Fruit fly (Drosophila melanogaster) whole organism, embryonic: ENCODE measurements around the gene Gem3.

Experiments
- Abd-B ChIP-seq: fragments of 200-800 bp; sonication (Bioruptor generic); optimal IDR thresholded peaks from 2 replicates; lab custom pipeline; 2018; ENCODE audit warnings: missing biosample characterization, mild to moderate bottlenecking, missing genetic modification characterization, moderate library complexity
- Atf6 ChIP-seq: fragments of 200-800 bp; sonication (Bioruptor generic); IDR thresholded peaks from 2 replicates; pipeline ENCODE4 v1.3.6; 2022; ENCODE audit warnings: missing biosample characterization, missing genetic modification characterization
- Awh ChIP-seq: fragments of 200-800 bp; sonication (Bioruptor generic); IDR thresholded peaks from 2 replicates; pipeline ENCODE4, ENCODE4 v1.3.6; 2022; ENCODE audit warnings: missing biosample characterization, missing genetic modification characterization
- Bteb2 ChIP-seq: fragments of 200-800 bp; sonication (Bioruptor generic); optimal IDR thresholded peaks from 2 replicates; lab custom pipeline; 2016; ENCODE audit warnings: missing biosample characterization, missing genetic modification characterization
- CG10267 ChIP-seq: fragments of 200-800 bp; sonication (Bioruptor generic); optimal IDR thresholded peaks from 2 replicates; lab custom pipeline; 2018; ENCODE audit warnings: missing biosample characterization, mild to moderate bottlenecking, missing genetic modification characterization, moderate library complexity
- CG10654 ChIP-seq: fragments of 200-800 bp; sonication (Bioruptor generic); optimal IDR thresholded peaks from 2 replicates; lab custom pipeline; 2016; ENCODE audit warnings: missing biosample characterization, missing genetic modification characterization
- CG12155 ChIP-seq: fragments of 200-800 bp; sonication (Bioruptor generic); optimal IDR thresholded peaks from 3 replicates; lab custom pipeline; 2016; ENCODE audit warnings: missing biosample characterization, missing genetic modification characterization
- CG12942 ChIP-seq: fragments of 200-800 bp; sonication (Bioruptor generic); optimal IDR thresholded peaks from 3 replicates; lab custom pipeline; 2016; ENCODE audit warnings: missing biosample characterization, missing genetic modification characterization
- CG13775 ChIP-seq: fragments of 200-800 bp; sonication (Bioruptor generic); optimal IDR thresholded peaks from 3 replicates; lab custom pipeline; 2017; ENCODE audit warnings: missing biosample characterization, mild to moderate bottlenecking, missing genetic modification characterization
- CG16863 ChIP-seq: fragments of 200-800 bp; sonication (Bioruptor generic); optimal IDR thresholded peaks from 3 replicates; lab custom pipeline; 2016; ENCODE audit warnings: missing biosample characterization, missing genetic modification characterization
- CG17328 ChIP-seq: fragments of 200-800 bp; sonication (Bioruptor generic); IDR thresholded peaks from 2 replicates; pipeline ENCODE4 v1.3.6; 2022; ENCODE audit warnings: missing biosample characterization, missing genetic modification characterization
- CG30403 ChIP-seq: fragments of 200-800 bp; sonication (Bioruptor generic); optimal IDR thresholded peaks from 3 replicates; lab custom pipeline; 2016; ENCODE audit warnings: missing biosample characterization, missing genetic modification characterization
- CG3163 ChIP-seq: fragments of 200-800 bp; sonication (Bioruptor generic); optimal IDR thresholded peaks from 3 replicates; lab custom pipeline; 2016; ENCODE audit warnings: missing biosample characterization, missing genetic modification characterization
- CG4404 ChIP-seq: fragments of 200-800 bp; sonication (Bioruptor generic); IDR thresholded peaks from 2 replicates; pipeline ENCODE4 v1.3.6; 2022; ENCODE audit warnings: missing biosample characterization, missing genetic modification characterization
- CG6654 ChIP-seq: fragments of 200-800 bp; sonication (Bioruptor generic); optimal IDR thresholded peaks from 2 replicates; lab custom pipeline; 2017; ENCODE audit warnings: missing biosample characterization, mild to moderate bottlenecking, missing genetic modification characterization
- CG7928 ChIP-seq: fragments of 200-800 bp; sonication (Bioruptor generic); optimal IDR thresholded peaks from 2 replicates; lab custom pipeline; 2017; ENCODE audit warnings: missing biosample characterization, mild to moderate bottlenecking, missing genetic modification characterization
- CG7963 ChIP-seq: fragments of 200-800 bp; sonication (Bioruptor generic); IDR thresholded peaks from 3 replicates; pipeline ENCODE4 v1.3.6; 2022; ENCODE audit warnings: missing biosample characterization, missing genetic modification characterization; ENCODE audit not compliant: partially characterized antibody
- CG9797 ChIP-seq: fragments of 200-800 bp; sonication (Bioruptor generic); optimal IDR thresholded peaks from 3 replicates; lab custom pipeline; 2018; ENCODE audit warnings: missing biosample characterization, mild to moderate bottlenecking, missing genetic modification characterization
- CkIIα-i1 ChIP-seq: fragments of 200-800 bp; sonication (Bioruptor generic); IDR thresholded peaks from 2 replicates; pipeline ENCODE4 v1.3.6; 2022; ENCODE audit warnings: missing biosample characterization, missing genetic modification characterization
- Fer2 ChIP-seq: fragments of 200-800 bp; sonication (Bioruptor generic); optimal IDR thresholded peaks from 2 replicates; lab custom pipeline; 2018; ENCODE audit warnings: missing biosample characterization, mild to moderate bottlenecking, missing genetic modification characterization, moderate library complexity
- HLH4C ChIP-seq: fragments of 200-800 bp; sonication (Bioruptor generic); IDR thresholded peaks from 3 replicates; pipeline ENCODE4 v1.3.6; 2022; ENCODE audit warnings: missing biosample characterization, missing genetic modification characterization; ENCODE audit not compliant: partially characterized antibody
- HmgZ ChIP-seq: fragments of 200-800 bp; sonication (Bioruptor generic); optimal IDR thresholded peaks from 2 replicates; lab custom pipeline; 2018; ENCODE audit warnings: missing biosample characterization, mild to moderate bottlenecking, missing genetic modification characterization
- Lim3 ChIP-seq: fragments of 200-800 bp; sonication (Bioruptor generic); IDR thresholded peaks from 2 replicates; pipeline ENCODE4 v1.3.6; 2022; ENCODE audit warnings: missing biosample characterization, missing genetic modification characterization
- MTF-1 ChIP-seq: fragments of 200-800 bp; sonication (Bioruptor generic); optimal IDR thresholded peaks from 2 replicates; lab custom pipeline; 2018; ENCODE audit warnings: missing biosample characterization, mild to moderate bottlenecking, missing genetic modification characterization, borderline replicate concordance
- NFAT ChIP-seq: fragments of 200-800 bp; sonication (Bioruptor generic); IDR thresholded peaks from 2 replicates; pipeline ENCODE4 v1.3.6; 2022; ENCODE audit warnings: missing biosample characterization, missing genetic modification characterization
- Side ChIP-seq: fragments of 200-800 bp; sonication (Bioruptor generic); optimal IDR thresholded peaks from 2 replicates; lab custom pipeline; 2016; ENCODE audit warnings: missing biosample characterization, missing genetic modification characterization
- Spps ChIP-seq: fragments of 200-800 bp; sonication (Bioruptor generic); optimal IDR thresholded peaks from 2 replicates; lab custom pipeline; 2018; ENCODE audit warnings: missing biosample characterization, mild to moderate bottlenecking, missing genetic modification characterization
- Taf1 ChIP-seq: fragments of 200-800 bp; sonication (Bioruptor generic); IDR thresholded peaks from 2 replicates; pipeline ENCODE4 v1.3.6; 2022; ENCODE audit warnings: missing biosample characterization, missing genetic modification characterization
- Xrp1 ChIP-seq: fragments of 200-800 bp; sonication (Bioruptor generic); IDR thresholded peaks from 2 replicates; pipeline ENCODE4 v1.3.6; 2022; ENCODE audit warnings: missing biosample characterization, missing genetic modification characterization
- caup ChIP-seq: fragments of 200-800 bp; sonication (Bioruptor generic); optimal IDR thresholded peaks from 3 replicates; lab custom pipeline; 2017; ENCODE audit warnings: missing biosample characterization, mild to moderate bottlenecking, missing genetic modification characterization, moderate library complexity; ENCODE audit not compliant: severe bottlenecking
- chinmo ChIP-seq: fragments of 200-800 bp; sonication (Bioruptor generic); IDR thresholded peaks from 4 replicates; pipeline ENCODE4 v1.3.6; 2022; ENCODE audit warnings: missing biosample characterization, missing genetic modification characterization; ENCODE audit not compliant: partially characterized antibody
- danr ChIP-seq: fragments of 200-800 bp; sonication (Bioruptor generic); IDR thresholded peaks from 2 replicates; pipeline ENCODE4 v1.3.6; 2022; ENCODE audit warnings: missing biosample characterization, missing genetic modification characterization
- ems ChIP-seq: fragments of 200-800 bp; sonication (Bioruptor generic); optimal IDR thresholded peaks from 3 replicates; lab custom pipeline; 2016; ENCODE audit warnings: missing biosample characterization, missing genetic modification characterization
- eve ChIP-seq, 2 experiments: fragments of >200 bp; optimal IDR thresholded peaks; 2 replicates each; lab custom pipeline; 2017; ENCODE audit warnings: missing biosample characterization in 2 of 2, missing genetic modification characterization in 2 of 2
- ewg ChIP-seq: fragments of 200-800 bp; sonication (Bioruptor generic); optimal IDR thresholded peaks from 3 replicates; lab custom pipeline; 2017; ENCODE audit warnings: mild to moderate bottlenecking, missing biosample characterization, missing genetic modification reagents, missing genetic modification characterization
- eyg ChIP-seq: fragments of 200-800 bp; sonication (Bioruptor generic); optimal IDR thresholded peaks from 3 replicates; lab custom pipeline; 2016; ENCODE audit warnings: missing biosample characterization, missing genetic modification characterization
- fd96Cb ChIP-seq: fragments of 200-800 bp; sonication (Bioruptor generic); optimal IDR thresholded peaks from 2 replicates; lab custom pipeline; 2018; ENCODE audit warnings: missing biosample characterization, mild to moderate bottlenecking, missing genetic modification characterization, moderate library complexity
- gfzf ChIP-seq: fragments of 200-800 bp; sonication (Bioruptor generic); optimal IDR thresholded peaks from 2 replicates; lab custom pipeline; 2016; ENCODE audit warnings: missing biosample characterization, mild to moderate bottlenecking, missing genetic modification characterization, moderate library complexity
- h ChIP-seq: fragments of >200 bp; optimal IDR thresholded peaks from 2 replicates; lab custom pipeline; 2017
- kay ChIP-seq: fragments of 200-800 bp; sonication (Bioruptor generic); optimal IDR thresholded peaks from 2 replicates; lab custom pipeline; 2016; ENCODE audit warnings: missing biosample characterization, missing genetic modification characterization
- knrl ChIP-seq: fragments of 200-800 bp; sonication (Bioruptor generic); IDR thresholded peaks from 3 replicates; pipeline ENCODE4 v1.3.6; 2022; ENCODE audit warnings: missing biosample characterization, missing genetic modification characterization; ENCODE audit not compliant: partially characterized antibody
- nerfin-1 ChIP-seq: fragments of 200-800 bp; sonication (Bioruptor generic); optimal IDR thresholded peaks from 3 replicates; lab custom pipeline; 2019; ENCODE audit warnings: missing biosample characterization, mild to moderate bottlenecking, missing genetic modification characterization, moderate library complexity
- nom ChIP-seq: fragments of 200-800 bp; sonication (Bioruptor generic); optimal IDR thresholded peaks from 2 replicates; lab custom pipeline; 2017; ENCODE audit warnings: missing biosample characterization, missing genetic modification characterization, mild to moderate bottlenecking, moderate library complexity, missing genetic modification reagents
- onecut ChIP-seq: fragments of 200-800 bp; sonication (Bioruptor generic); IDR thresholded peaks from 2 replicates; pipeline ENCODE4 v1.3.6; 2022; ENCODE audit warnings: missing biosample characterization, missing genetic modification characterization
- otp ChIP-seq: fragments of 200-800 bp; sonication (Bioruptor generic); IDR thresholded peaks from 3 replicates; pipeline ENCODE4, ENCODE4 v1.3.6; 2022; ENCODE audit warnings: missing biosample characterization, missing genetic modification characterization
- p53 ChIP-seq: fragments of 200-800 bp; sonication (Bioruptor generic); optimal IDR thresholded peaks from 2 replicates; lab custom pipeline; 2016; ENCODE audit warnings: missing biosample characterization, missing genetic modification characterization
- pita ChIP-seq: fragments of 200-800 bp; sonication (Bioruptor generic); optimal IDR thresholded peaks from 2 replicates; lab custom pipeline; 2017; ENCODE audit warnings: missing biosample characterization, mild to moderate bottlenecking, missing genetic modification characterization
- ro ChIP-seq: fragments of 200-800 bp; sonication (Bioruptor generic); IDR thresholded peaks from 2 replicates; pipeline ENCODE4 v1.3.6; 2022; ENCODE audit warnings: missing biosample characterization, missing genetic modification characterization
- sens ChIP-seq: fragments of 200-800 bp; sonication (Bioruptor generic); peaks from one replicate; lab custom pipeline; 2016; ENCODE audit warnings: missing biosample characterization, missing genetic modification characterization
- slbo ChIP-seq: fragments of 200-800 bp; sonication (Bioruptor generic); IDR thresholded peaks from 2 replicates; pipeline ENCODE4 v1.3.6; 2022; ENCODE audit warnings: missing biosample characterization, missing genetic modification characterization
- tup ChIP-seq: fragments of 200-800 bp; sonication (Bioruptor generic); optimal IDR thresholded peaks from 2 replicates; lab custom pipeline; 2016; ENCODE audit warnings: missing biosample characterization, mild to moderate bottlenecking, missing genetic modification characterization, moderate library complexity
- twi ChIP-seq: fragments of 200-800 bp; optimal IDR thresholded peaks from 2 replicates; lab custom pipeline; 2019; ENCODE audit warnings: missing biosample characterization, mild to moderate bottlenecking, missing genetic modification characterization, moderate library complexity
- zf30C ChIP-seq: fragments of 200-800 bp; sonication (Bioruptor generic); optimal IDR thresholded peaks from 3 replicates; lab custom pipeline; 2018; ENCODE audit warnings: missing biosample characterization, mild to moderate bottlenecking, missing genetic modification characterization
- zfh2 ChIP-seq: fragments of 200-800 bp; sonication (Bioruptor generic); optimal IDR thresholded peaks from 2 replicates; lab custom pipeline; 2016; ENCODE audit warnings: missing biosample characterization, missing genetic modification characterization

Gem3 gene

DNA sequence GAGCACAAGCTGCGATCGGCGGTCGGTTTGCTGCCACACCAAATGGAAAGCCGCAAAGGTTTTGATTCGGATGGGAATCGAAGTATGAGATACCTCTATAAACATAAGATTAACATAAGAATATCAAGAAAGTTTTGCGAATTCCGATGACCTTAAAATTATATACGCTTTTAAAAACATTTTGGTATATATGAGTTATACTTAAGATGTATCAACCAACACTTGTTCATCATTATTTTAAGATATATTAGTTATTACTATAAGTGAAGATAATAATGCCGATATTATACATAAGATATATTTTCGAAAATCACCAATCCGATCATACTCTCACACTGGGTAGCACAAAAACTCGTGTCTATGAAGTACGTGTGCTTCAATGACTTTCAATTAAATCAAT lies 34.2 kb downstream of the Gem3 start (continued):
- TF ChIP-seq CG9797 = no peak
- no peak for TF ChIP-seq otp (GFP tag; lab: Robert Waterston, UW)
- TF ChIP-seq Lim3 = no peak
- TF ChIP-seq slbo (GFP tag; lab: Robert Waterston, UW) = no peak
- no peak for TF ChIP-seq Awh (GFP tag; lab: Robert Waterston, UW)
- TF ChIP-seq CG3163 (GFP tag; lab: Kevin White, UChicago) = no peak
- peak; percentile 39 for TF ChIP-seq CG30403 (GFP tag; lab: Kevin White, UChicago)
- TF ChIP-seq twi (tag; lab: Kevin White, UChicago) = no peak
- no peak for TF ChIP-seq ems (GFP tag; lab: Kevin White, UChicago)
- TF ChIP-seq zfh2 (GFP tag; lab: Kevin White, UChicago) = no peak
- no peak for TF ChIP-seq pita (GFP tag; lab: Kevin White, UChicago)
- no peak for TF ChIP-seq knrl (GFP tag; lab: Robert Waterston, UW)
- TF ChIP-seq nom (GFP tag; lab: Kevin White, UChicago) = no peak
- no peak for TF ChIP-seq CkIIα-i1
- TF ChIP-seq h = no peak
- TF ChIP-seq NFAT (GFP tag; lab: Robert Waterston, UW) = no peak
- TF ChIP-seq CG10267 = peak; percentile 3
- peak; percentile 66 for TF ChIP-seq fd96Cb (tag; lab: Kevin White, UChicago)
- no peak for TF ChIP-seq CG13775 (GFP tag; lab: Kevin White, UChicago)
- TF ChIP-seq MTF-1 (GFP tag; lab: Kevin White, UChicago) = no peak
- no peak for TF ChIP-seq zf30C (GFP tag; lab: Kevin White, UChicago)
- TF ChIP-seq CG17328 (GFP tag; lab: Robert Waterston, UW) = no peak
- no peak for TF ChIP-seq chinmo (GFP tag; lab: Robert Waterston, UW)
- no peak for TF ChIP-seq CG7928 (GFP tag; lab: Kevin White, UChicago)
- TF ChIP-seq danr (GFP tag; lab: Robert Waterston, UW) = no peak
- no peak for TF ChIP-seq CG16863 (GFP tag; lab: Kevin White, UChicago)
- TF ChIP-seq tup (GFP tag; lab: Kevin White, UChicago) = no peak
- TF ChIP-seq Fer2 = no peak
- TF ChIP-seq eyg (GFP tag; lab: Kevin White, UChicago) = no peak
- TF ChIP-seq Abd-B (GFP tag; lab: Kevin White, UChicago) = no peak
- no peak for TF ChIP-seq CG12942 (GFP tag; lab: Kevin White, UChicago)
- no peak for TF ChIP-seq CG10654 (GFP tag; lab: Kevin White, UChicago)
- TF ChIP-seq Bteb2 (GFP tag; lab: Kevin White, UChicago) = no peak
- no peak for TF ChIP-seq HLH4C (GFP tag; lab: Robert Waterston, UW)
- no peak for TF ChIP-seq HmgZ (tag; lab: Kevin White, UChicago)
- TF ChIP-seq CG4404 (GFP tag; lab: Robert Waterston, UW) = no peak
- TF ChIP-seq ro = no peak
- TF ChIP-seq Atf6 = no peak
- no peak for TF ChIP-seq caup (GFP tag; lab: Kevin White, UChicago)
- no peak for TF ChIP-seq CG12155 (GFP tag; lab: Kevin White, UChicago)
- peak; percentile 12 for TF ChIP-seq CG6654 (GFP tag; lab: Kevin White, UChicago)

DNA sequence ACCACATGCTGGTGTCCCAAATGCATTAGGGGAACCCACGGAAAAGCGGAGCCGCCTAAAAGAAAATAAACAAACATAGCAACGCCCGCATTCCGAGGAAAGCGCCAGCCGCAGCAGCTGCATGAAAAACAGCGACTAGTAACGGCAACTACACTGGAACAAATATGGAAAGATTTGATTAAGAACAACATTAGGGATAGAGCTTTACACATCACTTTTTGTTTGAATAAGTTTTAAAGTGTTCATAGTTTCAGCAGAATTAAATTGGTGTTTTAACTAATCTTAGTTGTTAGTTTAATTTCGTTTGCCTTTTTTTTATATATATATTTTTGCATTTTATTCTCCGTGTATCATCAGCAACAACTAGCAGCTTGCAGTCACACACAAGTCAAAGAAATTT lies 34.9 kb downstream of the Gem3 start:
- TF ChIP-seq sens (GFP tag; lab: Kevin White, UChicago) (peak; percentile 91), Side (no peak), Taf1 (GFP tag; lab: Robert Waterston, UW) (no peak), eve (GFP tag; optimal IDR thresholded peaks at IDR 0.05; lab: Kevin White, UChicago) (no peak), nerfin-1 (tag; lab: Kevin White, UChicago) (peak; percentile 28), p53 (no peak), onecut (no peak), CG7963 (GFP tag; lab: Robert Waterston, UW) (no peak), gfzf (no peak), kay (GFP tag; lab: Kevin White, UChicago) (no peak), ewg (GFP tag; lab: Kevin White, UChicago) (peak; percentile 44), Xrp1 (peak; percentile 37; the same call in 1 of the 2 replicates), Spps (peak; percentile 9)
